Worm (Caenorhabditis elegans): ENCODE results near the gene pycr-4.

- TF ChIP-seq elt-3 (tag; optimal IDR thresholded peaks at IDR 0.05) (no peak), lin-15B (tag; optimal IDR thresholded peaks at IDR 0.05) (no peak), ceh-28 (tag; optimal IDR thresholded peaks at IDR 0.05) (no peak), zag-1 (tag; optimal IDR thresholded peaks at IDR 0.05) (no peak), daf-12 (tag; optimal IDR thresholded peaks at IDR 0.05) (no peak), skn-1 (tag; optimal IDR thresholded peaks at IDR 0.05) (no peak), fkh-10 (GFP tag; optimal IDR thresholded peaks at IDR 0.05) (no peak), elt-1 (tag; optimal IDR thresholded peaks at IDR 0.05) (no peak), unc-62 (GFP tag; optimal IDR thresholded peaks at IDR 0.05) (no peak), ztf-11 (tag; optimal IDR thresholded peaks at IDR 0.05) (no peak), egl-5 (tag; optimal IDR thresholded peaks at IDR 0.05) (no peak), tbx-2 (tag; optimal IDR thresholded peaks at IDR 0.05) (no peak), mdl-1 (tag; optimal IDR thresholded peaks at IDR 0.05) (no peak), jun-1 (tag; optimal IDR thresholded peaks at IDR 0.05) (no peak)
These were observed 2.3 kb downstream of the pycr-4 start, which contains the start of gene slc-25A18.2 for ce11 chrIV:7474826-7475225.

Data from whole organism, L3 larva.